Worm (Caenorhabditis elegans) whole organism, mixed stage, embryonic: ENCODE data around the gene immt-2.

Experiments
- elt-3 ChIP-seq: fragments of 150-350 bp; optimal IDR thresholded peaks from 2 replicates; lab custom pipeline; 2014; ENCODE audit warnings: missing biosample characterization, missing genetic modification characterization
- lin-13 ChIP-seq: fragments of 150-350 bp; optimal IDR thresholded peaks from 2 replicates; lab custom pipeline; 2014; ENCODE audit warnings: missing biosample characterization, missing genetic modification characterization
- nhr-237 ChIP-seq: fragments of 150-350 bp; optimal IDR thresholded peaks from 2 replicates; lab custom pipeline; 2014; ENCODE audit warnings: missing biosample characterization, missing genetic modification characterization
- nhr-28 ChIP-seq: fragments of 150-350 bp; optimal IDR thresholded peaks from 2 replicates; lab custom pipeline; 2014; ENCODE audit warnings: missing biosample characterization, missing genetic modification characterization
- nhr-76 ChIP-seq: sonication (generic microtip); optimal IDR thresholded peaks from 2 replicates; lab custom pipeline; 2017; ENCODE audit warnings: missing biosample characterization, missing genetic modification characterization
- unc-62 ChIP-seq: fragments of 150-350 bp; optimal IDR thresholded peaks from 2 replicates; lab custom pipeline; 2014; ENCODE audit warnings: missing biosample characterization, missing genetic modification reagents, missing genetic modification characterization
- zip-8 ChIP-seq: fragments of 150-350 bp; optimal IDR thresholded peaks from 2 replicates; lab custom pipeline; 2014; ENCODE audit warnings: missing biosample characterization, missing genetic modification characterization

- no peak for TF ChIP-seq nhr-76 (tag; lab: Kevin White, UChicago)
- TF ChIP-seq unc-62 (GFP tag; lab: Kevin White, UChicago), result no peak
- TF ChIP-seq lin-13, result no peak
- no peak for TF ChIP-seq zip-8 (tag; lab: Kevin White, UChicago)
- TF ChIP-seq nhr-28, result no peak
- no peak for TF ChIP-seq elt-3
- no peak for TF ChIP-seq nhr-237 (tag; lab: Kevin White, UChicago)
These were observed 41.9 kb upstream of the immt-2 start, which contains the start of gene dkf-2 for ce11 chrV:16747031-16747672.
